Fruit fly (Drosophila melanogaster): ENCODE measurements around the gene CG12290.
A peak's percentile ranks its signal among the peaks of the same experiment; 100 is the strongest.

Gene CG12290

dm6 chr3R:26237496-26237895 is 7.4 kb downstream of the CG12290 start:
- TF ChIP-seq Sp1 (GFP tag; optimal IDR thresholded peaks at IDR 0.05) (no peak), usp (GFP tag; optimal IDR thresholded peaks at IDR 0.05) (no peak), Mio (GFP tag; optimal IDR thresholded peaks at IDR 0.05) (no peak), h (GFP tag; optimal IDR thresholded peaks at IDR 0.05) (no peak), Rel (GFP tag; optimal IDR thresholded peaks at IDR 0.05) (no peak), Rel (tag; optimal IDR thresholded peaks at IDR 0.05) (no peak), dsf (GFP tag; optimal IDR thresholded peaks at IDR 0.05; ENCODE audit: borderline replicate concordance) (no peak), tai (GFP tag; optimal IDR thresholded peaks at IDR 0.05) (no peak), Vsx2 (GFP tag; optimal IDR thresholded peaks at IDR 0.05; ENCODE audit: partially characterized antibody) (no peak), foxo (GFP tag; optimal IDR thresholded peaks at IDR 0.05) (no peak), jim (GFP tag; optimal IDR thresholded peaks at IDR 0.05) (no peak), Dfd (GFP tag; optimal IDR thresholded peaks at IDR 0.05) (no peak)

dm6 chr3R:26238945-26239344 is 8.9 kb downstream of the CG12290 start:
- TF ChIP-seq Myc (optimal IDR thresholded peaks at IDR 0.05): no peak
- TF ChIP-seq Hr83 (GFP tag; optimal IDR thresholded peaks at IDR 0.05; ENCODE audit: poor library complexity, severe bottlenecking): peak; percentile 64

dm6 chr3R:26242454-26243082 is 12.5 kb downstream of the CG12290 start:
- no peak for TF ChIP-seq Jra (GFP tag; optimal IDR thresholded peaks at IDR 0.05)
- TF ChIP-seq CrebA (GFP tag; optimal IDR thresholded peaks at IDR 0.05; ENCODE audit: borderline replicate concordance): no peak
- no peak for TF ChIP-seq h (GFP tag; optimal IDR thresholded peaks at IDR 0.05)
- TF ChIP-seq brk (GFP tag; optimal IDR thresholded peaks at IDR 0.05): no peak
- TF ChIP-seq Vsx2 (GFP tag; optimal IDR thresholded peaks at IDR 0.05; ENCODE audit: partially characterized antibody): no peak
- no peak for TF ChIP-seq Dfd (GFP tag; optimal IDR thresholded peaks at IDR 0.05)
- no peak for TF ChIP-seq Abd-B (GFP tag; optimal IDR thresholded peaks at IDR 0.05)
- no peak for TF ChIP-seq jim (GFP tag; optimal IDR thresholded peaks at IDR 0.05)
- no peak for TF ChIP-seq Hr83 (GFP tag; optimal IDR thresholded peaks at IDR 0.05; ENCODE audit: poor library complexity, severe bottlenecking)
- TF ChIP-seq br (GFP tag; optimal IDR thresholded peaks at IDR 0.05): no peak
- no peak for TF ChIP-seq ey (GFP tag; optimal IDR thresholded peaks at IDR 0.05)
- TF ChIP-seq Hr78 (GFP tag; optimal IDR thresholded peaks at IDR 0.05): no peak
- no peak for TF ChIP-seq Hnf4 (GFP tag; optimal IDR thresholded peaks at IDR 0.05)
- TF ChIP-seq lola (GFP tag; optimal IDR thresholded peaks at IDR 0.05): no peak
- TF ChIP-seq sage (GFP tag; optimal IDR thresholded peaks at IDR 0.05): no peak
- TF ChIP-seq HLH106 (tag; optimal IDR thresholded peaks at IDR 0.05): no peak

- TF ChIP-seq foxo (GFP tag; optimal IDR thresholded peaks at IDR 0.05) (peak in 1 of 2 experiments; percentile 27), HLH106 (tag; optimal IDR thresholded peaks at IDR 0.05) (peak; percentile 49), sage (GFP tag; optimal IDR thresholded peaks at IDR 0.05) (no peak)
Observed at dm6 chr3R:26247801-26248525, 17.9 kb downstream of the CG12290 start.

dm6 chr3R:26249832-26250231 is 19.8 kb downstream of the CG12290 start:
- TF ChIP-seq brk (GFP tag; optimal IDR thresholded peaks at IDR 0.05): no peak
- no peak for TF ChIP-seq Abd-B (GFP tag; optimal IDR thresholded peaks at IDR 0.05)
- no peak for TF ChIP-seq Rel (GFP tag; optimal IDR thresholded peaks at IDR 0.05)
- peak; percentile 51 for TF ChIP-seq Rel (tag; optimal IDR thresholded peaks at IDR 0.05)

- TF ChIP-seq psq (GFP tag; optimal IDR thresholded peaks at IDR 0.05) (no peak), foxo (GFP tag; optimal IDR thresholded peaks at IDR 0.05) (no peak), Myc (optimal IDR thresholded peaks at IDR 0.05) (no peak)
Observed at dm6 chr3R:26251730-26252129, 21.7 kb downstream of the CG12290 start.

- peak; percentile 84 for TF ChIP-seq Myc (optimal IDR thresholded peaks at IDR 0.05)
- TF ChIP-seq tai (GFP tag; optimal IDR thresholded peaks at IDR 0.05): no peak
Observed at dm6 chr3R:26253792-26254191, 23.7 kb downstream of the CG12290 start.

Data from whole organism, wandering third instar larva.